Worm (Caenorhabditis elegans) whole organism, early embryonic: ENCODE data around the gene nhr-92.

ENCODE experiments used
- ama-1 ChIP-seq: fragments of 150-350 bp; optimal IDR thresholded peaks from 2 replicates; lab custom pipeline; 2014
- tra-4 ChIP-seq: sonication (generic microtip); optimal IDR thresholded peaks from 2 replicates; lab custom pipeline; 2017; ENCODE audit warnings: missing genetic modification characterization, missing compliant biosample characterization

DNA sequence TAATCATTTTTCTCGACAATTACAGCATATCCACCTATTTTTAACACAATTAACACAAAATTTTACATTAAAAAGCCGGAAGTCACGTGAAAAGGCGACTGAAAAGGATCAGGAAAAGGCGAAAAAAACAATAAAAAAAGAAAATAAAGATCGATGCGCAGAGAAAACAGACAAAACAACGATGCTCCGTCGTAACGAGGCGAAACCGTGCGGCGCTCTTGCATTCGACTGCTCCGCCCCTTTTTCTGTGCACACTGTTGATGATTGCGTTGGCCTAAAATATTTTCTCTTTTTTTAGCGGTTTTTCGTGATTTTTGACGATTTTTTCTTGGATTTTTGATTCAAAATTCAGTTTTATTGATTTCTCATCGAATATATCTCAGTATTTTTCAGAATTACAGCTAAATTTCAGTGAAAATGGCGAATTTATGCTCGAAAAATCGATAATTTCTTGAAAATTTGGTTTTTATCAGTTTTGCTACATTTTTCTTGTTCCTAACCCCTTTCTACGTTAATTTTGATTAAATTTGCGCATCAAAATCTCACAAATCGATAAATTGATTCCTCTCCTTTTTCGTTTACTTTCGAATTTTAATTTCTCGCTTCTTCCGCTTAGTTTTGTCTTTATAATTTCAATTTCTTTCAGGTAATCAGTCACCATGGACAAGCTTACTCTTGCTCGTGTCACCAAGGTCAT lies 39.3 kb downstream of the nhr-92 start, which contains the start of gene rps-28:
- no peak for TF ChIP-seq ama-1
- TF ChIP-seq tra-4 (tag; lab: Kevin White, UChicago) = peak; percentile 64
